Worm (Caenorhabditis elegans) whole organism, L3 larva: ENCODE results near the gene clec-208.

Source experiments
- ZK546.5 ChIP-seq: sonication (generic microtip); optimal IDR thresholded peaks from 2 replicates; lab custom pipeline; 2017; ENCODE audit warnings: missing biosample characterization, missing genetic modification characterization
- ama-1 ChIP-seq: fragments of 150-350 bp; optimal IDR thresholded peaks from 2 replicates; lab custom pipeline; 2018
- egl-27 ChIP-seq: sonication (generic microtip); optimal IDR thresholded peaks from 4 replicates; lab custom pipeline; 2017; ENCODE audit warnings: missing biosample characterization, missing genetic modification reagents, missing genetic modification characterization
- elt-3 ChIP-seq, 3 experiments: fragments of 150-350 bp in 1 of 3; sonication (generic microtip) in 2 of 3; optimal IDR thresholded peaks; 2 replicates in 2 of 3; 4 replicates in 1 of 3; lab custom pipeline; 2014 to 2017; ENCODE audit warnings: missing biosample characterization in 3 of 3, missing genetic modification characterization in 3 of 3
- fos-1 ChIP-seq: fragments of 150-350 bp; optimal IDR thresholded peaks from 2 replicates; lab custom pipeline; 2014; ENCODE audit warnings: missing biosample characterization, missing genetic modification characterization
- jun-1 ChIP-seq: fragments of 150-350 bp; optimal IDR thresholded peaks from 2 replicates; lab custom pipeline; 2014; ENCODE audit warnings: missing biosample characterization, missing genetic modification reagents, missing genetic modification characterization
- mml-1 ChIP-seq: fragments of 150-350 bp; sonication (generic microtip); optimal IDR thresholded peaks from 3 replicates; lab custom pipeline; 2014; ENCODE audit warnings: missing biosample characterization, missing genetic modification characterization
- nhr-11 ChIP-seq: fragments of 150-350 bp; optimal IDR thresholded peaks from 2 replicates; lab custom pipeline; 2014; ENCODE audit warnings: missing biosample characterization, missing genetic modification characterization
- nhr-237 ChIP-seq: fragments of 150-350 bp; optimal IDR thresholded peaks from 2 replicates; lab custom pipeline; 2014; ENCODE audit warnings: missing biosample characterization, missing genetic modification characterization
- pha-4 ChIP-seq: fragments of 150-350 bp; optimal IDR thresholded peaks from 2 replicates; lab custom pipeline; 2014; ENCODE audit warnings: missing biosample characterization, missing genetic modification reagents, missing genetic modification characterization
- pqm-1 ChIP-seq: fragments of 150-350 bp; optimal IDR thresholded peaks from 2 replicates; lab custom pipeline; 2017; ENCODE audit warnings: missing biosample characterization, missing genetic modification characterization, inconsistent platforms
- sea-2 ChIP-seq: fragments of 150-350 bp; sonication (generic microtip); optimal IDR thresholded peaks from 4 replicates; lab custom pipeline; 2014; ENCODE audit warnings: missing biosample characterization, missing genetic modification reagents, missing genetic modification characterization
- unc-39 ChIP-seq: sonication (generic microtip); optimal IDR thresholded peaks from 4 replicates; lab custom pipeline; 2017; ENCODE audit warnings: missing biosample characterization, missing genetic modification characterization
- unc-62 ChIP-seq: fragments of 150-350 bp; sonication (generic microtip); optimal IDR thresholded peaks from 4 replicates; lab custom pipeline; 2014; ENCODE audit warnings: missing biosample characterization, missing genetic modification reagents, missing genetic modification characterization

ce11 chrV:2126554-2126953, 28.8 kb downstream of the clec-208 start:
- TF ChIP-seq nhr-237 (no peak), pqm-1 (no peak), nhr-11 (no peak), elt-3 (tag; optimal IDR thresholded peaks at IDR 0.05; lab: Kevin White, UChicago) (no peak), ama-1 (lab: Kevin White, UChicago) (no peak), mml-1 (tag; lab: Kevin White, UChicago) (no peak), jun-1 (tag; lab: Kevin White, UChicago) (no peak), unc-62 (GFP tag; lab: Kevin White, UChicago) (no peak), pha-4 (tag; lab: Kevin White, UChicago) (no peak), sea-2 (GFP tag; lab: Kevin White, UChicago) (no peak), unc-39 (no peak), egl-27 (tag; lab: Kevin White, UChicago) (no peak), fos-1 (tag; lab: Kevin White, UChicago) (no peak), ZK546.5 (no peak)
